Worm (Caenorhabditis elegans) whole organism, L3 larva: Measurements from ENCODE around the gene lect-2.
"Not testable (repeated sequence)": the region's sequence is repeated elsewhere in the genome, so short reads cannot be mapped to it uniquely, and the experiment has no call there.

ENCODE experiments used
- ZK546.5 ChIP-seq: sonication (generic microtip); optimal IDR thresholded peaks from 2 replicates; lab custom pipeline; 2017; ENCODE audit warnings: missing biosample characterization, missing genetic modification characterization
- ama-1 ChIP-seq: fragments of 150-350 bp; optimal IDR thresholded peaks from 2 replicates; lab custom pipeline; 2018
- ceh-16 ChIP-seq: sonication (generic microtip); optimal IDR thresholded peaks from 2 replicates; lab custom pipeline; 2017; ENCODE audit warnings: missing biosample characterization, missing genetic modification characterization
- ceh-9 ChIP-seq: sonication (generic microtip); optimal IDR thresholded peaks from 2 replicates; lab custom pipeline; 2018; ENCODE audit warnings: missing biosample characterization, missing genetic modification characterization
- daf-12 ChIP-seq: fragments of 150-350 bp; optimal IDR thresholded peaks from 2 replicates; lab custom pipeline; 2014; ENCODE audit warnings: missing biosample characterization, missing genetic modification reagents, missing genetic modification characterization
- egl-5 ChIP-seq: fragments of 150-350 bp; optimal IDR thresholded peaks from 2 replicates; lab custom pipeline; 2017; ENCODE audit warnings: missing biosample characterization, missing genetic modification reagents, missing genetic modification characterization, inconsistent platforms
- elt-1 ChIP-seq: fragments of 150-350 bp; optimal IDR thresholded peaks from 2 replicates; lab custom pipeline; 2014; ENCODE audit warnings: missing biosample characterization, missing genetic modification characterization
- elt-2 ChIP-seq: sonication (generic microtip); optimal IDR thresholded peaks from 2 replicates; lab custom pipeline; 2016; ENCODE audit warnings: missing genetic modification reagents, mild to moderate bottlenecking, missing genetic modification characterization, missing compliant biosample characterization
- elt-3 ChIP-seq, 3 experiments: fragments of 150-350 bp in 1 of 3; sonication (generic microtip) in 2 of 3; optimal IDR thresholded peaks; 2 replicates in 2 of 3; 4 replicates in 1 of 3; lab custom pipeline; 2014 to 2017; ENCODE audit warnings: missing biosample characterization in 3 of 3, missing genetic modification characterization in 3 of 3
- eor-1 ChIP-seq, 2 experiments: fragments of 150-350 bp; optimal IDR thresholded peaks; 2 replicates each; lab custom pipeline; 2014 to 2018; ENCODE audit warnings: missing biosample characterization in 2 of 2, missing genetic modification characterization in 2 of 2
- fkh-10 ChIP-seq: sonication (generic microtip); optimal IDR thresholded peaks from 2 replicates; lab custom pipeline; 2017; ENCODE audit warnings: missing biosample characterization, missing genetic modification reagents, missing genetic modification characterization
- fkh-2 ChIP-seq: fragments of 150-350 bp; optimal IDR thresholded peaks from 2 replicates; lab custom pipeline; 2014; ENCODE audit warnings: missing biosample characterization, missing genetic modification reagents, missing genetic modification characterization
- fos-1 ChIP-seq: fragments of 150-350 bp; optimal IDR thresholded peaks from 2 replicates; lab custom pipeline; 2014; ENCODE audit warnings: missing biosample characterization, missing genetic modification characterization
- hmg-11 ChIP-seq: sonication (generic microtip); optimal IDR thresholded peaks from 2 replicates; lab custom pipeline; 2016; ENCODE audit warnings: missing genetic modification characterization, missing compliant biosample characterization
- jun-1 ChIP-seq: fragments of 150-350 bp; optimal IDR thresholded peaks from 2 replicates; lab custom pipeline; 2014; ENCODE audit warnings: missing biosample characterization, missing genetic modification reagents, missing genetic modification characterization
- lin-39 ChIP-seq: fragments of 150-350 bp; optimal IDR thresholded peaks from 2 replicates; lab custom pipeline; 2018; ENCODE audit warnings: missing biosample characterization, missing genetic modification reagents, missing genetic modification characterization
- lsy-12 ChIP-seq: sonication (generic microtip); optimal IDR thresholded peaks from 2 replicates; lab custom pipeline; 2016; ENCODE audit warnings: mild to moderate bottlenecking, missing genetic modification characterization, missing compliant biosample characterization
- mdl-1 ChIP-seq: fragments of 150-350 bp; optimal IDR thresholded peaks from 2 replicates; lab custom pipeline; 2014; ENCODE audit warnings: missing biosample characterization, missing genetic modification characterization
- nfya-1 ChIP-seq: sonication (generic microtip); optimal IDR thresholded peaks from 2 replicates; lab custom pipeline; 2017; ENCODE audit warnings: missing genetic modification characterization, mild to moderate bottlenecking, missing compliant biosample characterization, antibody characterized with exemption, moderate library complexity; ENCODE audit not compliant: insufficient read depth
- nhr-11 ChIP-seq: fragments of 150-350 bp; optimal IDR thresholded peaks from 2 replicates; lab custom pipeline; 2014; ENCODE audit warnings: missing biosample characterization, missing genetic modification characterization
- nhr-23 ChIP-seq: fragments of 150-350 bp; optimal IDR thresholded peaks from 2 replicates; lab custom pipeline; 2014; ENCODE audit warnings: missing biosample characterization, missing genetic modification reagents, missing genetic modification characterization
- nhr-25 ChIP-seq: sonication (generic microtip); optimal IDR thresholded peaks from 2 replicates; lab custom pipeline; 2017; ENCODE audit warnings: missing biosample characterization, missing genetic modification characterization
- nhr-28 ChIP-seq: fragments of 150-350 bp; optimal IDR thresholded peaks from 2 replicates; lab custom pipeline; 2014; ENCODE audit warnings: missing biosample characterization, missing genetic modification characterization
- nhr-43 ChIP-seq: sonication (generic microtip); optimal IDR thresholded peaks from 2 replicates; lab custom pipeline; 2016; ENCODE audit warnings: mild to moderate bottlenecking, missing genetic modification characterization, missing compliant biosample characterization; ENCODE audit not compliant: poor library complexity, severe bottlenecking
- nhr-67 ChIP-seq: fragments of 150-350 bp; optimal IDR thresholded peaks from 2 replicates; lab custom pipeline; 2014; ENCODE audit warnings: missing biosample characterization, missing genetic modification characterization
- pha-4 ChIP-seq: fragments of 150-350 bp; optimal IDR thresholded peaks from 2 replicates; lab custom pipeline; 2014; ENCODE audit warnings: missing biosample characterization, missing genetic modification reagents, missing genetic modification characterization
- pqm-1 ChIP-seq: fragments of 150-350 bp; optimal IDR thresholded peaks from 2 replicates; lab custom pipeline; 2017; ENCODE audit warnings: missing biosample characterization, missing genetic modification characterization, inconsistent platforms
- sea-2 ChIP-seq: fragments of 150-350 bp; sonication (generic microtip); optimal IDR thresholded peaks from 4 replicates; lab custom pipeline; 2014; ENCODE audit warnings: missing biosample characterization, missing genetic modification reagents, missing genetic modification characterization
- snpc-4 ChIP-seq: fragments of 150-350 bp; optimal IDR thresholded peaks from 2 replicates; lab custom pipeline; 2014; ENCODE audit warnings: missing biosample characterization, missing genetic modification characterization
- tbx-2 ChIP-seq: sonication (generic microtip); optimal IDR thresholded peaks from 2 replicates; lab custom pipeline; 2016; ENCODE audit warnings: mild to moderate bottlenecking, missing genetic modification characterization, missing compliant biosample characterization
- unc-39 ChIP-seq: sonication (generic microtip); optimal IDR thresholded peaks from 4 replicates; lab custom pipeline; 2017; ENCODE audit warnings: missing biosample characterization, missing genetic modification characterization
- zag-1 ChIP-seq: fragments of 150-350 bp; optimal IDR thresholded peaks from 2 replicates; lab custom pipeline; 2014; ENCODE audit warnings: missing biosample characterization, missing genetic modification characterization
- ztf-11 ChIP-seq: fragments of 150-350 bp; optimal IDR thresholded peaks from 2 replicates; lab custom pipeline; 2014; ENCODE audit warnings: missing biosample characterization, missing genetic modification characterization
- ztf-4 ChIP-seq: fragments of 150-350 bp; optimal IDR thresholded peaks from 2 replicates; lab custom pipeline; 2014; ENCODE audit warnings: missing biosample characterization, missing genetic modification characterization

Gene lect-2

ce11 chrII:5748395-5748794 lies 42.1 kb upstream of the lect-2 start (continued):
- TF ChIP-seq lsy-12 (tag; lab: Kevin White, UChicago) (no peak), nhr-25 (no peak), ama-1 (lab: Kevin White, UChicago) (no peak)

- no peak for TF ChIP-seq unc-39
- no peak for TF ChIP-seq pha-4
- TF ChIP-seq mdl-1 (tag; lab: Kevin White, UChicago) = no peak
- no peak for TF ChIP-seq eor-1 (tag; optimal IDR thresholded peaks at IDR 0.05; lab: Kevin White, UChicago)
- no peak for TF ChIP-seq ZK546.5 (tag; lab: Kevin White, UChicago)
- no peak for TF ChIP-seq fos-1
- TF ChIP-seq pqm-1 = peak; percentile 90
- TF ChIP-seq ceh-9 (tag; lab: Kevin White, UChicago) = no peak
- TF ChIP-seq ceh-16 (tag; lab: Kevin White, UChicago) = no peak
- TF ChIP-seq elt-2 (tag; lab: Kevin White, UChicago) = peak; percentile 96
Observed at ce11 chrII:5749733-5750238, 40.7 kb upstream of the lect-2 start, which contains the start of gene ifb-2. TSS of gene ifb-2 (plus strand) at chrII:5750188.

- TF ChIP-seq pqm-1 = peak; percentile 92
- TF ChIP-seq pha-4 = peak; percentile 39
- TF ChIP-seq elt-2 (tag; lab: Kevin White, UChicago) = peak; percentile 97
- TF ChIP-seq egl-5 (tag; lab: Kevin White, UChicago) = no peak
Observed at ce11 chrII:5751353-5751752, 39.2 kb upstream of the lect-2 start.

- TF ChIP-seq daf-12 (tag; lab: Kevin White, UChicago) = no peak
- TF ChIP-seq elt-2 (tag; lab: Kevin White, UChicago) = peak; percentile 31
- TF ChIP-seq, all 47 proteins: peak for 1
Observed at ce11 chrII:5754168-5754567, 36.4 kb upstream of the lect-2 start, which contains the start of gene F10C1.8. TSS of gene F10C1.8 (plus strand) at chrII:5754468.

- TF ChIP-seq ceh-9, snpc-4, ztf-4 (tag; lab: Kevin White, UChicago): not testable (repeated sequence)
Observed at ce11 chrII:5757656-5758055, 32.9 kb upstream of the lect-2 start, which contains the start of the genes F10C1.3 and F10C1.23. TSS of gene F10C1.3 (minus strand) at chrII:5757756. TSS of gene F10C1.23 (plus strand) at chrII:5758040.

DNA sequence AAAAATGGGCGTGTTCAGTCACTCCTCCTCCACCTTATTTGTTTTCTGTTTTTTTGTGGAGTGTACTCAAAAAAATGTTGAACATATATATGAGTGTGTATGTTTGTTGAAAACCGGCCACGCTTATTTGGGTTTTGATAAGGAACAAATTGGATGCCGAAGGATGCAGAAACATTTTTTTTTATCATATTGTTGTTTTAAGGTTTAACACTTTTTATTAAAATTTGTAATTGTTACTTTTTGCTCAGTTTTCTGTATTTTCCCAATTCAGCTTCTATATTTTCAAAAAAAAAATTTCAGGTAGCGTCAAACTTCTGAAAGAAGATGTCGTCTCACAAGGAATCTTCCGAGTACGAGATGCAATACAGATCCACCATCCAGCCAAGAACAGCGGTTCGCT lies 25.2 kb upstream of the lect-2 start, which contains the start of gene ifb-1:
Gene ifb-1, plus strand, starts transcription at position 301 of the 400 bp plus-strand sequence.
- TF ChIP-seq fkh-2 (tag; lab: Kevin White, UChicago) (no peak), zag-1 (tag; lab: Kevin White, UChicago) (no peak), tbx-2 (no peak), nhr-67 (no peak), nfya-1 (tag; lab: Kevin White, UChicago) (no peak)

DNA sequence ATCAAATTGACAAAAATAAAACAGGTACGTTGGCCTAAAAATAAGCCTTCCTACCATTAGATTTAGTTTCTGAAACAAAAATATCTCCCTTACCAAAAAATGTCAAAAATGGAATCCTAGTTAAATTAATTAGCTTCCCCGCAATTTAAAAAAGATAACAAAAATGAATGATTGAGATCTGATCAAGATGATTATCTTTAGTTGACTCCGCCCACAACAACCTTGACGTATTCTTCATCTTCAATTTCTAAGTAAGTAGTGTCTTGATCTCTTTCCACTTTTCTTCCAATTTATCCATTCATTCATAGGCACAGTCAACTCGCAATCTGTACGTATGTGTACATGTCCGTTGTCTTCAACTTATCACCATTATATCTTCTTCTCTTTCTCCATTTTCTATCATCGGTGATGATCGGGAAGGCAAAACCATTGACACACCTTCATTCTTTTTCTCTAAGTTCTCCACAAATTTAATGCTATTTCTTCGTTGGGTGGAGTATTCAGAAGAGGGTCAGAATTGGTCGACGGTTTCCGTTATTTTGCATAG lies 22.2 kb upstream of the lect-2 start:
- TF ChIP-seq nhr-23 (tag; lab: Kevin White, UChicago) = peak; percentile 29
- no peak for TF ChIP-seq fos-1
- TF ChIP-seq elt-1 (tag; lab: Kevin White, UChicago) = peak; percentile 91
- peak in 1 of 3 experiments; percentile 15 for TF ChIP-seq elt-3 (tag; optimal IDR thresholded peaks at IDR 0.05; lab: Kevin White, UChicago)
- TF ChIP-seq tbx-2 = no peak

- TF ChIP-seq pha-4 (peak; percentile 32), snpc-4 (tag; lab: Kevin White, UChicago) (peak; percentile 19), jun-1 (tag; lab: Kevin White, UChicago) (no peak), elt-3 (tag; optimal IDR thresholded peaks at IDR 0.05; lab: Kevin White, UChicago) (peak in 1 of 3 experiments; percentile 1), daf-12 (tag; lab: Kevin White, UChicago) (no peak), nfya-1 (tag; lab: Kevin White, UChicago) (peak; percentile 16), hmg-11 (tag; lab: Kevin White, UChicago) (peak; percentile 85), fkh-10 (GFP tag; lab: Kevin White, UChicago) (no peak), nhr-43 (tag; lab: Kevin White, UChicago) (peak; percentile 23), tbx-2 (no peak), nhr-28 (tag; lab: Kevin White, UChicago) (no peak), elt-2 (tag; lab: Kevin White, UChicago) (peak; percentile 46), fos-1 (no peak), ztf-4 (tag; lab: Kevin White, UChicago) (no peak), ztf-11 (tag; lab: Kevin White, UChicago) (no peak), lin-39 (tag; lab: Kevin White, UChicago) (peak; percentile 31), pqm-1 (no peak), ama-1 (lab: Kevin White, UChicago) (no peak), sea-2 (GFP tag; lab: Kevin White, UChicago) (no peak), nhr-11 (tag; lab: Kevin White, UChicago) (no peak)
Observed at ce11 chrII:5772547-5773142, 17.9 kb upstream of the lect-2 start.
